Fruit fly (Drosophila melanogaster) whole organism, embryonic: ENCODE measurements around the gene CG17028.

Experiments
- Ada2b ChIP-seq: fragments of 200-800 bp; sonication (Bioruptor generic); IDR thresholded peaks from 2 replicates; pipeline ENCODE4 v1.3.6; 2022; ENCODE audit warnings: missing biosample characterization, missing genetic modification characterization
- B-H2 ChIP-seq: fragments of 200-800 bp; sonication (Bioruptor generic); optimal IDR thresholded peaks from 2 replicates; lab custom pipeline; 2018; ENCODE audit warnings: missing biosample characterization, mild to moderate bottlenecking, missing genetic modification characterization
- BtbVII ChIP-seq: fragments of 200-800 bp; sonication (Bioruptor generic); optimal IDR thresholded peaks from 3 replicates; lab custom pipeline; 2017; ENCODE audit warnings: missing biosample characterization, mild to moderate bottlenecking, missing genetic modification characterization
- CG11085 ChIP-seq: fragments of 200-800 bp; sonication (Bioruptor generic); IDR thresholded peaks from 2 replicates; pipeline ENCODE4 v1.3.6; 2022; ENCODE audit warnings: missing biosample characterization, missing genetic modification characterization
- CG11504 ChIP-seq: fragments of 200-800 bp; sonication (Bioruptor generic); optimal IDR thresholded peaks from 3 replicates; lab custom pipeline; 2019; ENCODE audit warnings: missing biosample characterization, mild to moderate bottlenecking, missing genetic modification characterization, moderate library complexity
- CG11723 ChIP-seq: fragments of 200-800 bp; sonication (Bioruptor generic); optimal IDR thresholded peaks from 2 replicates; lab custom pipeline; 2017; ENCODE audit warnings: missing biosample characterization, mild to moderate bottlenecking, missing genetic modification characterization
- CG12104 ChIP-seq: fragments of 200-800 bp; sonication (Bioruptor generic); optimal IDR thresholded peaks from 3 replicates; lab custom pipeline; 2016; ENCODE audit warnings: missing biosample characterization, missing genetic modification characterization
- CG12391 ChIP-seq: fragments of 200-800 bp; sonication (Bioruptor generic); optimal IDR thresholded peaks from 3 replicates; lab custom pipeline; 2018; ENCODE audit warnings: missing biosample characterization, mild to moderate bottlenecking, missing genetic modification characterization, moderate library complexity
- CG14667 ChIP-seq: fragments of 200-800 bp; sonication (Bioruptor generic); IDR thresholded peaks from 2 replicates; pipeline ENCODE4 v1.3.6; 2022; ENCODE audit warnings: missing biosample characterization, missing genetic modification characterization
- CG15011 ChIP-seq: fragments of 200-800 bp; sonication (Bioruptor generic); optimal IDR thresholded peaks from 3 replicates; lab custom pipeline; 2018; ENCODE audit warnings: missing biosample characterization, mild to moderate bottlenecking, missing genetic modification characterization
- CG15073 ChIP-seq: fragments of 200-800 bp; sonication (Bioruptor generic); optimal IDR thresholded peaks from 2 replicates; lab custom pipeline; 2016; ENCODE audit warnings: missing biosample characterization, missing genetic modification characterization
- CG15269 ChIP-seq: fragments of 200-800 bp; sonication (Bioruptor generic); optimal IDR thresholded peaks from 2 replicates; lab custom pipeline; 2018; ENCODE audit warnings: missing biosample characterization, mild to moderate bottlenecking, missing genetic modification characterization, moderate library complexity
- CG16813 ChIP-seq: fragments of 200-800 bp; sonication (Bioruptor generic); IDR thresholded peaks from 3 replicates; pipeline ENCODE4 v1.3.6; 2022; ENCODE audit warnings: missing biosample characterization, missing genetic modification characterization; ENCODE audit not compliant: partially characterized antibody
- CG1832 ChIP-seq: fragments of 200-800 bp; sonication (Bioruptor generic); optimal IDR thresholded peaks from 2 replicates; lab custom pipeline; 2017; ENCODE audit warnings: missing biosample characterization, mild to moderate bottlenecking, missing genetic modification characterization, inconsistent platforms
- CG2678 ChIP-seq: fragments of 200-800 bp; sonication (Bioruptor generic); optimal IDR thresholded peaks from 3 replicates; lab custom pipeline; 2019; ENCODE audit warnings: missing biosample characterization, mild to moderate bottlenecking, missing genetic modification characterization, moderate library complexity
- CG30403 ChIP-seq: fragments of 200-800 bp; sonication (Bioruptor generic); optimal IDR thresholded peaks from 3 replicates; lab custom pipeline; 2016; ENCODE audit warnings: missing biosample characterization, missing genetic modification characterization
- CG34224 ChIP-seq: fragments of 200-800 bp; sonication (Bioruptor generic); IDR thresholded peaks from 3 replicates; pipeline ENCODE4 v1.3.6; 2022; ENCODE audit warnings: missing biosample characterization, missing genetic modification characterization; ENCODE audit not compliant: partially characterized antibody
- CG42726 ChIP-seq: fragments of 200-800 bp; sonication (Bioruptor generic); IDR thresholded peaks from 2 replicates; pipeline ENCODE4 v1.3.6; 2022; ENCODE audit warnings: missing biosample characterization, missing genetic modification characterization; ENCODE audit not compliant: partially characterized antibody
- CG7372 ChIP-seq: fragments of 200-800 bp; sonication (Bioruptor generic); IDR thresholded peaks from 2 replicates; pipeline ENCODE4 v1.3.6; 2022; ENCODE audit warnings: missing biosample characterization, missing genetic modification characterization
- CG7928 ChIP-seq: fragments of 200-800 bp; sonication (Bioruptor generic); optimal IDR thresholded peaks from 2 replicates; lab custom pipeline; 2017; ENCODE audit warnings: missing biosample characterization, mild to moderate bottlenecking, missing genetic modification characterization
- CG8359 ChIP-seq: fragments of 200-800 bp; sonication (Bioruptor generic); optimal IDR thresholded peaks from 2 replicates; lab custom pipeline; 2017; ENCODE audit warnings: missing biosample characterization, mild to moderate bottlenecking, missing genetic modification characterization, borderline replicate concordance
- CG8388 ChIP-seq: fragments of 200-800 bp; sonication (Bioruptor generic); optimal IDR thresholded peaks from 2 replicates; lab custom pipeline; 2019; ENCODE audit warnings: missing biosample characterization, mild to moderate bottlenecking, missing genetic modification characterization, moderate library complexity
- CG9817 ChIP-seq: fragments of 200-800 bp; sonication (Bioruptor generic); optimal IDR thresholded peaks from 2 replicates; lab custom pipeline; 2018; ENCODE audit warnings: missing biosample characterization, mild to moderate bottlenecking, missing genetic modification characterization, moderate library complexity
- D19B ChIP-seq: fragments of 200-800 bp; sonication (Bioruptor generic); optimal IDR thresholded peaks from 2 replicates; lab custom pipeline; 2017; ENCODE audit warnings: missing biosample characterization, mild to moderate bottlenecking, missing genetic modification characterization
- Doc3 ChIP-seq: fragments of 200-800 bp; sonication (Bioruptor generic); IDR thresholded peaks from 3 replicates; pipeline ENCODE4 v1.3.6; 2022; ENCODE audit warnings: missing biosample characterization, missing genetic modification characterization; ENCODE audit not compliant: partially characterized antibody
- Dp ChIP-seq: fragments of 200-800 bp; sonication (Bioruptor generic); optimal IDR thresholded peaks from 2 replicates; lab custom pipeline; 2018; ENCODE audit warnings: missing biosample characterization, mild to moderate bottlenecking, missing genetic modification characterization, moderate library complexity
- Dref ChIP-seq: fragments of 200-800 bp; sonication (Bioruptor generic); IDR thresholded peaks from 2 replicates; pipeline ENCODE4 v1.3.6; 2022; ENCODE audit warnings: missing biosample characterization, missing genetic modification characterization
- ERR ChIP-seq: fragments of 200-800 bp; sonication (Bioruptor generic); optimal IDR thresholded peaks from 2 replicates; lab custom pipeline; 2016; ENCODE audit warnings: missing biosample characterization, missing genetic modification characterization
- Fer1 ChIP-seq: fragments of 200-800 bp; sonication (Bioruptor generic); optimal IDR thresholded peaks from 2 replicates; lab custom pipeline; 2017; ENCODE audit warnings: missing biosample characterization, mild to moderate bottlenecking, missing genetic modification characterization
- HHEX ChIP-seq: fragments of 200-800 bp; sonication (Bioruptor generic); optimal IDR thresholded peaks from 3 replicates; lab custom pipeline; 2017; ENCODE audit warnings: missing biosample characterization, mild to moderate bottlenecking, missing genetic modification characterization, missing genetic modification reagents
- HLH3B ChIP-seq: fragments of 200-800 bp; sonication (Bioruptor generic); IDR thresholded peaks from 2 replicates; pipeline ENCODE4 v1.3.6; 2022; ENCODE audit warnings: missing biosample characterization, missing genetic modification characterization
- Kr ChIP-seq: fragments of 200-800 bp; sonication (Bioruptor generic); optimal IDR thresholded peaks from 2 replicates; lab custom pipeline; 2017; ENCODE audit warnings: missing biosample characterization, mild to moderate bottlenecking, missing genetic modification characterization
- NK7.1 ChIP-seq: fragments of 200-800 bp; sonication (Bioruptor generic); optimal IDR thresholded peaks from 3 replicates; lab custom pipeline; 2016; ENCODE audit warnings: missing biosample characterization, missing genetic modification characterization
- Oaz ChIP-seq: fragments of 200-800 bp; sonication (Bioruptor generic); IDR thresholded peaks from 2 replicates; pipeline ENCODE4 v1.3.6; 2022; ENCODE audit warnings: missing biosample characterization, missing genetic modification characterization
- Rx ChIP-seq: fragments of 200-800 bp; sonication (Bioruptor generic); IDR thresholded peaks from 2 replicates; pipeline ENCODE4 v1.3.6; 2022; ENCODE audit warnings: missing biosample characterization, missing genetic modification characterization
- Xrp1 ChIP-seq: fragments of 200-800 bp; sonication (Bioruptor generic); IDR thresholded peaks from 2 replicates; pipeline ENCODE4 v1.3.6; 2022; ENCODE audit warnings: missing biosample characterization, missing genetic modification characterization
- chm ChIP-seq: fragments of 200-800 bp; sonication (Bioruptor generic); IDR thresholded peaks from 2 replicates; pipeline ENCODE4 v1.3.6; 2022; ENCODE audit warnings: missing biosample characterization, missing genetic modification characterization
- dimm ChIP-seq: fragments of 200-800 bp; sonication (Bioruptor generic); IDR thresholded peaks from 2 replicates; pipeline ENCODE4 v1.3.6; 2022; ENCODE audit warnings: missing biosample characterization, missing genetic modification characterization
- dmrt99B ChIP-seq: fragments of 200-800 bp; sonication (Bioruptor generic); optimal IDR thresholded peaks from 2 replicates; lab custom pipeline; 2018; ENCODE audit warnings: missing biosample characterization, mild to moderate bottlenecking, missing genetic modification characterization, moderate library complexity
- dysf ChIP-seq: fragments of 200-800 bp; sonication (Bioruptor generic); IDR thresholded peaks from 3 replicates; pipeline ENCODE4 v1.3.6; 2022; ENCODE audit warnings: missing biosample characterization, missing genetic modification characterization
- grau ChIP-seq: fragments of 200-800 bp; optimal IDR thresholded peaks from 3 replicates; lab custom pipeline; 2019; ENCODE audit warnings: missing biosample characterization, mild to moderate bottlenecking, missing genetic modification characterization, moderate library complexity
- knrl ChIP-seq: fragments of 200-800 bp; sonication (Bioruptor generic); IDR thresholded peaks from 3 replicates; pipeline ENCODE4 v1.3.6; 2022; ENCODE audit warnings: missing biosample characterization, missing genetic modification characterization; ENCODE audit not compliant: partially characterized antibody
- nmo ChIP-seq: fragments of 200-800 bp; sonication (Bioruptor generic); optimal IDR thresholded peaks from 2 replicates; lab custom pipeline; 2018; ENCODE audit warnings: missing biosample characterization, mild to moderate bottlenecking, missing genetic modification characterization, moderate library complexity
- pho ChIP-seq: fragments of 200-800 bp; sonication (Bioruptor generic); optimal IDR thresholded peaks from 2 replicates; lab custom pipeline; 2016; ENCODE audit warnings: missing biosample characterization, missing genetic modification characterization
- phol ChIP-seq: fragments of 200-800 bp; sonication (Bioruptor generic); optimal IDR thresholded peaks from 3 replicates; lab custom pipeline; 2018; ENCODE audit warnings: missing biosample characterization, mild to moderate bottlenecking, missing genetic modification characterization, moderate library complexity
- ranshi ChIP-seq: fragments of 200-800 bp; sonication (Bioruptor generic); IDR thresholded peaks from 2 replicates; pipeline ENCODE4 v1.3.6; 2022; ENCODE audit warnings: missing biosample characterization, missing genetic modification characterization
- slbo ChIP-seq: fragments of 200-800 bp; sonication (Bioruptor generic); IDR thresholded peaks from 2 replicates; pipeline ENCODE4 v1.3.6; 2022; ENCODE audit warnings: missing biosample characterization, missing genetic modification characterization
- usp ChIP-seq: fragments of >200 bp; optimal IDR thresholded peaks from 2 replicates; lab custom pipeline; 2017; ENCODE audit warnings: missing biosample characterization, missing genetic modification characterization
- wor ChIP-seq: fragments of 200-800 bp; sonication (Bioruptor generic); IDR thresholded peaks from 2 replicates; pipeline ENCODE4 v1.3.6; 2022; ENCODE audit warnings: missing biosample characterization, missing genetic modification characterization
- z ChIP-seq: fragments of 200-800 bp; sonication (Bioruptor generic); IDR thresholded peaks from 3 replicates; pipeline ENCODE4 v1.3.6; 2022; ENCODE audit warnings: missing biosample characterization, missing genetic modification characterization
- zfh2 ChIP-seq: fragments of 200-800 bp; sonication (Bioruptor generic); optimal IDR thresholded peaks from 2 replicates; lab custom pipeline; 2016; ENCODE audit warnings: missing biosample characterization, missing genetic modification characterization

The CG17028 gene

dm6 chr3L:16027163-16027633 is 48.9 kb downstream of the CG17028 start (continued):
- TF ChIP-seq Doc3 (GFP tag; lab: Robert Waterston, UW) (no peak), HHEX (GFP tag; lab: Kevin White, UChicago) (peak; percentile 62), HLH3B (GFP tag; lab: Robert Waterston, UW) (peak; percentile 50; the same call in 1 of the 2 replicates), D19B (GFP tag; lab: Kevin White, UChicago) (no peak), CG2678 (tag; lab: Kevin White, UChicago) (peak; percentile 53), wor (no peak), phol (no peak), CG8388 (GFP tag; lab: Kevin White, UChicago) (no peak), CG8359 (GFP tag; lab: Kevin White, UChicago) (peak; percentile 59), dimm (GFP tag; lab: Robert Waterston, UW) (no peak), knrl (GFP tag; lab: Robert Waterston, UW) (no peak), grau (tag; lab: Kevin White, UChicago) (no peak), Ada2b (0 out of 2 replicates have a peak, but pooled peaks have one; percentile 18), CG12104 (peak; percentile 73), CG1832 (GFP tag; lab: Kevin White, UChicago) (no peak), ERR (GFP tag; lab: Kevin White, UChicago) (no peak), CG42726 (GFP tag; lab: Robert Waterston, UW) (no peak), chm (GFP tag; lab: Robert Waterston, UW) (no peak), CG16813 (GFP tag; lab: Robert Waterston, UW) (no peak), usp (GFP tag; lab: Kevin White, UChicago) (no peak), CG11723 (GFP tag; lab: Kevin White, UChicago) (peak; percentile 27), zfh2 (peak; percentile 4), Dp (GFP tag; lab: Kevin White, UChicago) (no peak), slbo (GFP tag; lab: Robert Waterston, UW) (peak; percentile 68), CG15073 (GFP tag; lab: Kevin White, UChicago) (no peak), CG14667 (GFP tag; lab: Robert Waterston, UW) (no peak), CG11504 (tag; lab: Kevin White, UChicago) (peak; percentile 34), pho (GFP tag; lab: Kevin White, UChicago) (no peak), Xrp1 (peak; percentile 63), CG34224 (GFP tag; lab: Robert Waterston, UW) (no peak), dysf (GFP tag; lab: Robert Waterston, UW) (peak; percentile 58; the same call in 2 of the 3 replicates), Rx (no peak), z (0 out of 3 replicates have a peak, but pooled peaks have one; percentile 14), CG7372 (GFP tag; lab: Robert Waterston, UW) (no peak), CG7928 (no peak), CG9817 (tag; lab: Kevin White, UChicago) (no peak), dmrt99B (tag; lab: Kevin White, UChicago) (peak; percentile 55), NK7.1 (GFP tag; lab: Kevin White, UChicago) (no peak), ranshi (GFP tag; lab: Robert Waterston, UW) (no peak), nmo (peak; percentile 0), CG12391 (tag; lab: Kevin White, UChicago) (peak; percentile 15), CG15011 (peak; percentile 61), Fer1 (GFP tag; lab: Kevin White, UChicago) (no peak), B-H2 (GFP tag; lab: Kevin White, UChicago) (no peak), Oaz (peak; percentile 6; the same call in 1 of the 2 replicates), BtbVII (GFP tag; lab: Kevin White, UChicago) (peak; percentile 63), CG11085 (no peak), Kr (GFP tag; lab: Kevin White, UChicago) (peak; percentile 70), CG30403 (no peak), Dref (GFP tag; lab: Robert Waterston, UW) (no peak), CG15269 (tag; lab: Kevin White, UChicago) (peak; percentile 38)
